Worm (Caenorhabditis elegans) whole organism, L2 larva: ENCODE data around the gene T03E6.9.

ENCODE experiments used
- R02D3.7 ChIP-seq: fragments of 150-350 bp; optimal IDR thresholded peaks from 2 replicates; lab custom pipeline; 2014; ENCODE audit warnings: missing biosample characterization, missing genetic modification characterization
- Y55F3AM.14 ChIP-seq: fragments of 200-800 bp; sonication (Bioruptor generic); optimal IDR thresholded peaks from 2 replicates; lab custom pipeline; 2018; ENCODE audit warnings: mild to moderate bottlenecking, missing genetic modification characterization, missing compliant biosample characterization
- blmp-1 ChIP-seq: sonication (generic microtip); optimal IDR thresholded peaks from 2 replicates; lab custom pipeline; 2017; ENCODE audit warnings: missing genetic modification characterization, mild to moderate bottlenecking, missing compliant biosample characterization, antibody characterized with exemption, moderate library complexity; ENCODE audit not compliant: insufficient read depth
- fos-1 ChIP-seq: fragments of 150-350 bp; optimal IDR thresholded peaks from 2 replicates; lab custom pipeline; 2014; ENCODE audit warnings: missing biosample characterization, missing genetic modification characterization
- gmeb-1 ChIP-seq: fragments of 150-350 bp; optimal IDR thresholded peaks from 2 replicates; lab custom pipeline; 2014; ENCODE audit warnings: missing biosample characterization, missing genetic modification characterization
- lin-11 ChIP-seq: fragments of 150-350 bp; sonication (generic microtip); optimal IDR thresholded peaks from 2 replicates; lab custom pipeline; 2014; ENCODE audit warnings: missing biosample characterization, missing genetic modification characterization, inconsistent platforms, mixed read lengths
- lin-39 ChIP-seq: fragments of 150-350 bp; optimal IDR thresholded peaks from 2 replicates; lab custom pipeline; 2014; ENCODE audit warnings: missing biosample characterization, missing genetic modification reagents, missing genetic modification characterization
- nhr-10 ChIP-seq: sonication (generic microtip); optimal IDR thresholded peaks from 2 replicates; lab custom pipeline; 2017; ENCODE audit warnings: missing biosample characterization, missing genetic modification characterization
- nhr-12 ChIP-seq: fragments of 150-350 bp; optimal IDR thresholded peaks from 2 replicates; lab custom pipeline; 2014; ENCODE audit warnings: missing biosample characterization, missing genetic modification characterization
- nhr-129 ChIP-seq: fragments of 150-350 bp; optimal IDR thresholded peaks from 2 replicates; lab custom pipeline; 2014; ENCODE audit warnings: missing biosample characterization, missing genetic modification characterization
- nhr-237 ChIP-seq: fragments of 150-350 bp; optimal IDR thresholded peaks from 2 replicates; lab custom pipeline; 2014; ENCODE audit warnings: missing biosample characterization, missing genetic modification characterization
- nhr-25 ChIP-seq: fragments of 150-350 bp; sonication (generic microtip); optimal IDR thresholded peaks from 3 replicates; lab custom pipeline; 2014; ENCODE audit warnings: missing biosample characterization, missing genetic modification characterization
- nhr-77 ChIP-seq: fragments of 150-350 bp; optimal IDR thresholded peaks from 2 replicates; lab custom pipeline; 2014; ENCODE audit warnings: missing biosample characterization, missing genetic modification characterization
- skn-1 ChIP-seq: sonication (generic microtip); optimal IDR thresholded peaks from 2 replicates; lab custom pipeline; 2017; ENCODE audit warnings: missing biosample characterization, missing genetic modification characterization
- unc-39 ChIP-seq: fragments of 150-350 bp; optimal IDR thresholded peaks from 2 replicates; lab custom pipeline; 2014; ENCODE audit warnings: missing biosample characterization, missing genetic modification characterization
- ztf-4 ChIP-seq: fragments of 150-350 bp; optimal IDR thresholded peaks from 2 replicates; lab custom pipeline; 2014; ENCODE audit warnings: missing biosample characterization, missing genetic modification characterization

Gene T03E6.9

DNA sequence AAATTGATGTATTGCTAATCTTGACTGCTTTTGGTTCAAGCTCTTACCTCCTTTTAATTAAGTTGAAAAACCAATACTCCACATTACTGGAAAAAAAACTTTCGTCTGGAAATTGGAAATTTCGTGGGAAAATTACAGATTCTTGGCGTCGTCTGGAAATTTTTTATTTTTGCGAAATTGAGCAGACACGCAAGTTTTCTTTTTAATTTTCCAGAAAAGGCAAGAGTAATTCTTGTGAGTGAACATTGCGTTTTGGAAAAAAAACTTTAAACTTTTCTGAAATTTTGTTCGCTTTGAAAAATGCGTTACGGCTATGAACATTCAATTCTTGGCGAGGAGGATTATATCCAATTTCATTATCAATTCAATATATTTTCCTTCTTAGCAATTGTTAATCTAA is 34.9 kb downstream of the T03E6.9 start, which contains the start of gene sru-45:
Gene sru-45, plus strand, starts transcription at position 301 of the 400 bp plus-strand sequence.
- no peak for TF ChIP-seq nhr-129 (tag; lab: Kevin White, UChicago)
- no peak for TF ChIP-seq skn-1
- TF ChIP-seq nhr-237 (tag; lab: Kevin White, UChicago), result no peak
- TF ChIP-seq lin-39 (tag; lab: Kevin White, UChicago), result no peak
- no peak for TF ChIP-seq R02D3.7 (tag; lab: Kevin White, UChicago)
- no peak for TF ChIP-seq lin-11

DNA sequence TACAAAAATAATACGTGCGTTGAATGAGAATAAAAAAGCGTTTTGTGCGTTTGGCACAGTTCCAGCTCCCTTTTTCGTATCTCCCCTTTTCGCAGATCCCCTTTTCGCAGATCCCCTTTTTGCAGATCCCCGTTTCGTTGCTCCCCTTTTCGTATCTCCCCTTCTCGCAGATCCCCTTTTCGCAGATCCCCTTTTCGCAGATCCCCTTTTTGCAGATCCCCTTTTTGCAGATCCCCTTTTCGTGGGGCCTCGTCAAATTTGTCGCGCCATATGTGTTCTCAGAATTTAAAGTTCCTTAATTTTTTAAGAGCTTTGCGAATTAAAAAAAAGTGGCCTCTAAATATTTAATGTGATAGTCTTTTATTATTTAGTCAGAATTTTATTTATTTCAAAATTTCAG is 47.6 kb downstream of the T03E6.9 start, which contains the start of gene Y32B12B.4:
Gene Y32B12B.4, plus strand, starts transcription at position 399 of the 400 bp plus-strand sequence.
- TF ChIP-seq nhr-77 (tag; lab: Kevin White, UChicago), result no peak
- no peak for TF ChIP-seq unc-39 (tag; lab: Kevin White, UChicago)
- no peak for TF ChIP-seq lin-39 (tag; lab: Kevin White, UChicago)
- TF ChIP-seq nhr-237 (tag; lab: Kevin White, UChicago), result no peak

DNA sequence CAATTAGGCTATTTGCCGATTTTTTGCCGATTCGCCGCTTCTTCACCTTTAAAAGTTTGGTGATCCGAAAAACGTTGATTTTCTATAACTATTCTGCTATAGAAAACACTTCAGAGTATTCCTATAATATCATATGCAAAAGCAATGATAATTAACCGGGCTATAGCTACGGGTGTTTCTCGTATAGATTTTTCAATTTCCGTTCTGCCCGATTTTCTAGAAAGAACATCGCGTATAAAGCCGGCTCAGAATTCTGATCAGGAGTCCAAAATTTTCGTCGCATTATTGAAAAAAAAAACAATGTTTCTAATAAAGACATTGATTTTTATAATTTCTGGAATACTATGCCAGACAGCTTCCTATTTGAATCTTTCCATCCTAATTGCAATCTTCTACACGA is 49.8 kb downstream of the T03E6.9 start, which contains the start of gene srbc-65:
Gene srbc-65, plus strand, starts transcription at position 301 of the 400 bp plus-strand sequence.
- TF ChIP-seq nhr-10 (tag; lab: Kevin White, UChicago) (no peak), fos-1 (tag; lab: Kevin White, UChicago) (no peak), Y55F3AM.14 (GFP tag; lab: Kevin White, UChicago) (no peak), ztf-4 (tag; lab: Kevin White, UChicago) (no peak), gmeb-1 (no peak), blmp-1 (no peak), nhr-12 (no peak), nhr-25 (tag; lab: Kevin White, UChicago) (no peak)
